Fruit fly (Drosophila melanogaster) whole organism, embryonic: ENCODE results near the gene CG46467.

Experiments used
- Ada2b ChIP-seq: fragments of 200-800 bp; sonication (Bioruptor generic); IDR thresholded peaks from 2 replicates; pipeline ENCODE4 v1.3.6; 2022; ENCODE audit warnings: missing biosample characterization, missing genetic modification characterization
- Aef1 ChIP-seq: fragments of 200-800 bp; sonication (Bioruptor generic); IDR thresholded peaks from 3 replicates; pipeline ENCODE4 v1.3.6; 2022; ENCODE audit warnings: missing biosample characterization, missing genetic modification characterization
- Bdp1 ChIP-seq: fragments of 200-800 bp; sonication (Bioruptor generic); optimal IDR thresholded peaks from 3 replicates; lab custom pipeline; 2016; ENCODE audit warnings: missing biosample characterization, missing genetic modification characterization
- CG10462 ChIP-seq: fragments of 200-800 bp; sonication (Bioruptor generic); optimal IDR thresholded peaks from 2 replicates; lab custom pipeline; 2016; ENCODE audit warnings: missing biosample characterization, missing genetic modification characterization
- CG11085 ChIP-seq: fragments of 200-800 bp; sonication (Bioruptor generic); IDR thresholded peaks from 2 replicates; pipeline ENCODE4 v1.3.6; 2022; ENCODE audit warnings: missing biosample characterization, missing genetic modification characterization
- CG12104 ChIP-seq: fragments of 200-800 bp; sonication (Bioruptor generic); optimal IDR thresholded peaks from 3 replicates; lab custom pipeline; 2016; ENCODE audit warnings: missing biosample characterization, missing genetic modification characterization
- CG1233 ChIP-seq: fragments of 200-800 bp; sonication (Bioruptor generic); optimal IDR thresholded peaks from 4 replicates; lab custom pipeline; 2018; ENCODE audit warnings: missing biosample characterization, mild to moderate bottlenecking, missing genetic modification characterization
- CG12659 ChIP-seq: fragments of 200-800 bp; sonication (Bioruptor generic); optimal IDR thresholded peaks from 3 replicates; lab custom pipeline; 2017; ENCODE audit warnings: mild to moderate bottlenecking, missing biosample characterization, missing genetic modification reagents, missing genetic modification characterization
- CG13775 ChIP-seq: fragments of 200-800 bp; sonication (Bioruptor generic); optimal IDR thresholded peaks from 3 replicates; lab custom pipeline; 2017; ENCODE audit warnings: missing biosample characterization, mild to moderate bottlenecking, missing genetic modification characterization
- CG13894 ChIP-seq: fragments of 200-800 bp; sonication (Bioruptor generic); optimal IDR thresholded peaks from 3 replicates; lab custom pipeline; 2018; ENCODE audit warnings: missing biosample characterization, mild to moderate bottlenecking, missing genetic modification characterization, moderate library complexity
- CG15269 ChIP-seq: fragments of 200-800 bp; sonication (Bioruptor generic); optimal IDR thresholded peaks from 2 replicates; lab custom pipeline; 2018; ENCODE audit warnings: missing biosample characterization, mild to moderate bottlenecking, missing genetic modification characterization, moderate library complexity
- CG17186 ChIP-seq: fragments of 200-800 bp; sonication (Bioruptor generic); optimal IDR thresholded peaks from 3 replicates; lab custom pipeline; 2017; ENCODE audit warnings: missing biosample characterization, missing genetic modification reagents, missing genetic modification characterization
- CG17361 ChIP-seq: fragments of 200-800 bp; sonication (Bioruptor generic); IDR thresholded peaks from 3 replicates; pipeline ENCODE4 v1.3.6; 2022; ENCODE audit warnings: missing biosample characterization, missing genetic modification characterization
- CG17612 ChIP-seq: fragments of 200-800 bp; sonication (Bioruptor generic); IDR thresholded peaks from 2 replicates; pipeline ENCODE4 v1.3.6; 2022; ENCODE audit warnings: missing biosample characterization, missing genetic modification characterization
- CG2116 ChIP-seq: fragments of 200-800 bp; sonication (Bioruptor generic); optimal IDR thresholded peaks from 3 replicates; lab custom pipeline; 2018; ENCODE audit warnings: missing biosample characterization, mild to moderate bottlenecking, missing genetic modification characterization
- CG3065 ChIP-seq: fragments of 200-800 bp; sonication (Bioruptor generic); optimal IDR thresholded peaks from 2 replicates; lab custom pipeline; 2016; ENCODE audit warnings: missing biosample characterization, missing genetic modification characterization
- CG3281 ChIP-seq: fragments of 200-800 bp; sonication (Bioruptor generic); optimal IDR thresholded peaks from 3 replicates; lab custom pipeline; 2017; ENCODE audit warnings: missing biosample characterization, mild to moderate bottlenecking, missing genetic modification characterization
- CG6813 ChIP-seq: fragments of 200-800 bp; sonication (Bioruptor generic); optimal IDR thresholded peaks from 2 replicates; lab custom pipeline; 2017; ENCODE audit warnings: missing biosample characterization, missing genetic modification characterization, mild to moderate bottlenecking, moderate library complexity, missing genetic modification reagents
- CG7928 ChIP-seq: fragments of 200-800 bp; sonication (Bioruptor generic); optimal IDR thresholded peaks from 2 replicates; lab custom pipeline; 2017; ENCODE audit warnings: missing biosample characterization, mild to moderate bottlenecking, missing genetic modification characterization
- CG9876 ChIP-seq: fragments of 200-800 bp; sonication (Bioruptor generic); optimal IDR thresholded peaks from 2 replicates; lab custom pipeline; 2016; ENCODE audit warnings: missing biosample characterization, missing genetic modification characterization
- Dip2 ChIP-seq: fragments of 200-800 bp; sonication (Bioruptor generic); IDR thresholded peaks from 2 replicates; pipeline ENCODE4 v1.3.6; 2022; ENCODE audit warnings: missing biosample characterization, missing genetic modification characterization
- Dll ChIP-seq: fragments of 200-800 bp; sonication (Bioruptor generic); IDR thresholded peaks from 4 replicates; pipeline ENCODE4 v1.3.6; 2022; ENCODE audit warnings: missing biosample characterization, missing genetic modification characterization; ENCODE audit not compliant: partially characterized antibody
- HHEX ChIP-seq: fragments of 200-800 bp; sonication (Bioruptor generic); optimal IDR thresholded peaks from 3 replicates; lab custom pipeline; 2017; ENCODE audit warnings: missing biosample characterization, mild to moderate bottlenecking, missing genetic modification characterization, missing genetic modification reagents
- Meics ChIP-seq: fragments of 200-800 bp; sonication (Bioruptor generic); optimal IDR thresholded peaks from 2 replicates; lab custom pipeline; 2017; ENCODE audit warnings: missing biosample characterization, mild to moderate bottlenecking, missing genetic modification characterization
- Sin3A ChIP-seq: fragments of >200 bp; optimal IDR thresholded peaks from 2 replicates; lab custom pipeline; 2018
- aop ChIP-seq: fragments of 200-800 bp; sonication (Bioruptor generic); IDR thresholded peaks from 2 replicates; pipeline ENCODE4 v1.3.6; 2022; ENCODE audit warnings: missing biosample characterization, missing genetic modification characterization
- chinmo ChIP-seq: fragments of 200-800 bp; sonication (Bioruptor generic); IDR thresholded peaks from 4 replicates; pipeline ENCODE4 v1.3.6; 2022; ENCODE audit warnings: missing biosample characterization, missing genetic modification characterization; ENCODE audit not compliant: partially characterized antibody
- chm ChIP-seq: fragments of 200-800 bp; sonication (Bioruptor generic); IDR thresholded peaks from 2 replicates; pipeline ENCODE4 v1.3.6; 2022; ENCODE audit warnings: missing biosample characterization, missing genetic modification characterization
- da ChIP-seq: fragments of 200-800 bp; sonication (Bioruptor generic); optimal IDR thresholded peaks from 2 replicates; lab custom pipeline; 2016; ENCODE audit warnings: missing biosample characterization, missing genetic modification characterization
- danr ChIP-seq: fragments of 200-800 bp; sonication (Bioruptor generic); IDR thresholded peaks from 2 replicates; pipeline ENCODE4 v1.3.6; 2022; ENCODE audit warnings: missing biosample characterization, missing genetic modification characterization
- dati ChIP-seq: fragments of 200-800 bp; sonication (Bioruptor generic); IDR thresholded peaks from 2 replicates; pipeline ENCODE4 v1.3.6; 2022; ENCODE audit warnings: missing biosample characterization, missing genetic modification characterization
- fd102C ChIP-seq: fragments of 200-800 bp; sonication (Bioruptor generic); optimal IDR thresholded peaks from 2 replicates; lab custom pipeline; 2018; ENCODE audit warnings: missing biosample characterization, mild to moderate bottlenecking, missing genetic modification characterization, moderate library complexity
- gro ChIP-seq: fragments of 200-800 bp; sonication (Bioruptor generic); optimal IDR thresholded peaks from 2 replicates; lab custom pipeline; 2016; ENCODE audit warnings: missing biosample characterization, missing genetic modification characterization
- h ChIP-seq: fragments of >200 bp; optimal IDR thresholded peaks from 2 replicates; lab custom pipeline; 2017
- hb ChIP-seq: fragments of 200-800 bp; sonication (Bioruptor generic); IDR thresholded peaks from 3 replicates; pipeline ENCODE4 v1.3.6; 2022; ENCODE audit warnings: missing biosample characterization, missing genetic modification characterization; ENCODE audit not compliant: partially characterized antibody
- hkb ChIP-seq, 2 experiments: fragments of 200-800 bp in 1 of 2; fragments of >200 bp in 1 of 2; sonication (Bioruptor generic) in 1 of 2; IDR thresholded peaks in 1 of 2; optimal IDR thresholded peaks in 1 of 2; 2 replicates each; pipeline versions ENCODE4 v1.3.6 to Lab custom; 2017 to 2022; ENCODE audit warnings: missing biosample characterization in 1 of 2, missing genetic modification characterization in 1 of 2
- lab ChIP-seq: fragments of 200-800 bp; sonication (Bioruptor generic); optimal IDR thresholded peaks from 3 replicates; lab custom pipeline; 2017; ENCODE audit warnings: missing biosample characterization, missing genetic modification characterization, mild to moderate bottlenecking, moderate library complexity, missing genetic modification reagents
- luna ChIP-seq: fragments of 200-800 bp; sonication (Bioruptor generic); optimal IDR thresholded peaks from 2 replicates; lab custom pipeline; 2016; ENCODE audit warnings: missing biosample characterization, missing genetic modification characterization
- mirr ChIP-seq: fragments of 200-800 bp; sonication (Bioruptor generic); optimal IDR thresholded peaks from 3 replicates; lab custom pipeline; 2018; ENCODE audit warnings: missing biosample characterization, mild to moderate bottlenecking, missing genetic modification characterization
- otp ChIP-seq: fragments of 200-800 bp; sonication (Bioruptor generic); IDR thresholded peaks from 3 replicates; pipeline ENCODE4, ENCODE4 v1.3.6; 2022; ENCODE audit warnings: missing biosample characterization, missing genetic modification characterization
- pan ChIP-seq, 4 experiments: fragments of >200 bp in 3 of 4; fragments of 200-800 bp in 1 of 4; sonication (Bioruptor generic) in 1 of 4; optimal IDR thresholded peaks in 3 of 4; IDR thresholded peaks in 1 of 4; 2 replicates each; pipeline versions ENCODE4 v1.3.6 to Lab custom; 2017 to 2022; ENCODE audit warnings: missing biosample characterization in 2 of 4, missing genetic modification characterization in 2 of 4, mixed read lengths in 1 of 4
- pho ChIP-seq: fragments of 200-800 bp; sonication (Bioruptor generic); optimal IDR thresholded peaks from 2 replicates; lab custom pipeline; 2016; ENCODE audit warnings: missing biosample characterization, missing genetic modification characterization
- sima ChIP-seq: fragments of 200-800 bp; sonication (Bioruptor generic); optimal IDR thresholded peaks from 2 replicates; lab custom pipeline; 2016; ENCODE audit warnings: missing biosample characterization, missing genetic modification characterization
- sob ChIP-seq: fragments of 200-800 bp; sonication (Bioruptor generic); IDR thresholded peaks from 2 replicates; pipeline ENCODE4 v1.3.6; 2022; ENCODE audit warnings: missing biosample characterization, missing genetic modification characterization
- sqz ChIP-seq: fragments of 200-800 bp; sonication (Bioruptor generic); optimal IDR thresholded peaks from 3 replicates; lab custom pipeline; 2018; ENCODE audit warnings: missing biosample characterization, mild to moderate bottlenecking, missing genetic modification characterization
- sr ChIP-seq: fragments of 200-800 bp; sonication (Bioruptor generic); IDR thresholded peaks from 3 replicates; pipeline ENCODE4 v1.3.6; 2022; ENCODE audit warnings: missing biosample characterization, missing genetic modification characterization
- trh ChIP-seq: fragments of 200-800 bp; sonication (Bioruptor generic); optimal IDR thresholded peaks from 2 replicates; lab custom pipeline; 2016; ENCODE audit warnings: missing biosample characterization, missing genetic modification characterization
- ttk ChIP-seq: fragments of 200-800 bp; sonication (Bioruptor generic); IDR thresholded peaks from 2 replicates; pipeline ENCODE4 v2.1.2; 2022; ENCODE audit warnings: missing biosample characterization, missing genetic modification characterization
- unc-4 ChIP-seq: fragments of 200-800 bp; sonication (Bioruptor generic); IDR thresholded peaks from 2 replicates; pipeline ENCODE4 v1.3.6; 2022; ENCODE audit warnings: missing biosample characterization, missing genetic modification characterization; ENCODE audit not compliant: partially characterized antibody
- wdn ChIP-seq: fragments of 200-800 bp; sonication (Bioruptor generic); IDR thresholded peaks from 2 replicates; pipeline ENCODE4 v1.3.6; 2022; ENCODE audit warnings: missing biosample characterization, missing genetic modification characterization
- zen2 ChIP-seq: fragments of 200-800 bp; sonication (Bioruptor generic); IDR thresholded peaks from 3 replicates; pipeline ENCODE4 v1.3.6; 2022; ENCODE audit warnings: missing biosample characterization, missing genetic modification characterization; ENCODE audit not compliant: partially characterized antibody

CG46467 gene

dm6 chr3R:9938495-9938894 is 64.0 kb downstream of the CG46467 start (continued):
- TF ChIP-seq CG9876 (no peak), CG15269 (peak; percentile 43), sr (GFP tag; lab: Robert Waterston, UW) (no peak), pho (GFP tag; lab: Kevin White, UChicago) (peak; percentile 7), Meics (GFP tag; lab: Kevin White, UChicago) (peak; percentile 49), hkb (optimal IDR thresholded peaks at IDR 0.05; lab: Kevin White, UChicago) (no peak), hkb (GFP tag; IDR thresholded peaks at IDR 0.05; lab: Robert Waterston, UW) (0 out of 2 replicates have a peak, but pooled peaks have one; percentile 20), CG3065 (no peak), CG13775 (peak; percentile 50), CG12659 (GFP tag; lab: Kevin White, UChicago) (peak; percentile 11), CG7928 (peak; percentile 9), Sin3A (lab: Kevin White, UChicago) (no peak), CG1233 (GFP tag; lab: Kevin White, UChicago) (no peak), fd102C (GFP tag; lab: Kevin White, UChicago) (no peak), da (GFP tag; lab: Kevin White, UChicago) (no peak), CG2116 (GFP tag; lab: Kevin White, UChicago) (no peak), wdn (GFP tag; lab: Robert Waterston, UW) (no peak), CG17361 (GFP tag; lab: Robert Waterston, UW) (peak; percentile 36; the same call in 1 of the 3 replicates), sqz (no peak), hb (GFP tag; lab: Robert Waterston, UW) (no peak), zen2 (no peak), CG17612 (GFP tag; lab: Robert Waterston, UW) (no peak), pan (optimal IDR thresholded peaks at IDR 0.05; lab: Kevin White, UChicago) (no peak), pan (GFP tag; optimal IDR thresholded peaks at IDR 0.05 in 1 of 2, IDR thresholded peaks at IDR 0.05 in 1 of 2) (peak in 1 of 2 experiments; percentile 32), unc-4 (no peak), Bdp1 (no peak), ttk (GFP tag; lab: Robert Waterston, UW) (no peak), HHEX (GFP tag; lab: Kevin White, UChicago) (peak; percentile 45), Dip2 (GFP tag; lab: Robert Waterston, UW) (no peak), h (lab: Kevin White, UChicago) (no peak), aop (GFP tag; lab: Robert Waterston, UW) (no peak), Dll (GFP tag; lab: Robert Waterston, UW) (no peak), CG11085 (GFP tag; lab: Robert Waterston, UW) (no peak), lab (GFP tag; lab: Kevin White, UChicago) (peak; percentile 73), dati (no peak), sob (GFP tag; lab: Robert Waterston, UW) (peak; percentile 47; the same call in 1 of the 2 replicates), mirr (GFP tag; lab: Kevin White, UChicago) (no peak), otp (GFP tag; lab: Robert Waterston, UW) (no peak), CG12104 (GFP tag; lab: Kevin White, UChicago) (no peak), gro (GFP tag; lab: Kevin White, UChicago) (peak; percentile 14), CG3281 (GFP tag; lab: Kevin White, UChicago) (peak; percentile 50), trh (no peak), chm (GFP tag; lab: Robert Waterston, UW) (no peak; the same call in 1 of the 2 replicates), CG10462 (GFP tag; lab: Kevin White, UChicago) (no peak), CG13894 (peak; percentile 16), luna (GFP tag; lab: Kevin White, UChicago) (no peak), sima (GFP tag; lab: Kevin White, UChicago) (no peak), chinmo (GFP tag; lab: Robert Waterston, UW) (no peak), CG6813 (GFP tag; lab: Kevin White, UChicago) (peak; percentile 1), Aef1 (0 out of 3 replicates have a peak, but pooled peaks have one; percentile 27), danr (GFP tag; lab: Robert Waterston, UW) (no peak), CG17186 (no peak), Ada2b (GFP tag; lab: Robert Waterston, UW) (0 out of 2 replicates have a peak, but pooled peaks have one; percentile 21)
